Worm (Caenorhabditis elegans) whole organism, L1 larva: ENCODE data around the gene lact-3.

ENCODE experiments used
- F16B12.6 ChIP-seq: fragments of 150-350 bp; optimal IDR thresholded peaks from 2 replicates; lab custom pipeline; 2014; ENCODE audit warnings: missing biosample characterization, missing genetic modification characterization
- aha-1 ChIP-seq: fragments of 150-350 bp; optimal IDR thresholded peaks from 2 replicates; lab custom pipeline; 2014; ENCODE audit warnings: missing biosample characterization, missing genetic modification characterization
- ceh-63 ChIP-seq: fragments of 200-800 bp; sonication (Bioruptor generic); optimal IDR thresholded peaks from 2 replicates; lab custom pipeline; 2018; ENCODE audit warnings: mild to moderate bottlenecking, missing genetic modification characterization, missing compliant biosample characterization
- ceh-8 ChIP-seq: fragments of 200-800 bp; sonication (Bioruptor generic); optimal IDR thresholded peaks from 2 replicates; lab custom pipeline; 2018; ENCODE audit warnings: mild to moderate bottlenecking, missing genetic modification characterization, moderate library complexity, missing compliant biosample characterization
- ceh-88 ChIP-seq: fragments of 200-800 bp; sonication (Bioruptor generic); IDR thresholded peaks from 2 replicates; pipeline ENCODE4 v1.3.6; 2022; ENCODE audit warnings: missing genetic modification characterization, missing compliant biosample characterization
- ceh-90 ChIP-seq: sonication (generic microtip); optimal IDR thresholded peaks from 2 replicates; lab custom pipeline; 2016; ENCODE audit warnings: missing genetic modification characterization, missing compliant biosample characterization
- dpl-1 ChIP-seq, 3 experiments: fragments of 150-350 bp in 2 of 3; sonication (generic microtip) in 1 of 3; optimal IDR thresholded peaks; 2 replicates each; lab custom pipeline; 2014 to 2017; ENCODE audit warnings: missing biosample characterization in 3 of 3, missing genetic modification characterization in 3 of 3, missing genetic modification reagents in 3 of 3
- dsc-1 ChIP-seq: sonication (generic microtip); optimal IDR thresholded peaks from 2 replicates; lab custom pipeline; 2016; ENCODE audit warnings: mild to moderate bottlenecking, missing genetic modification characterization, missing compliant biosample characterization
- egl-13 ChIP-seq: sonication (generic microtip); optimal IDR thresholded peaks from 2 replicates; lab custom pipeline; 2016; ENCODE audit warnings: missing genotype, missing genetic modification reagents, missing genetic modification characterization, missing compliant biosample characterization
- egl-27 ChIP-seq, 2 experiments: fragments of 150-350 bp in 1 of 2; sonication (generic microtip); optimal IDR thresholded peaks; 3 replicates each; lab custom pipeline; 2017 to 2018; ENCODE audit warnings: missing biosample characterization in 2 of 2, missing genetic modification characterization in 2 of 2, missing genetic modification reagents in 2 of 2
- elt-2 ChIP-seq: sonication (generic microtip); optimal IDR thresholded peaks from 2 replicates; lab custom pipeline; 2016; ENCODE audit warnings: missing genetic modification characterization, mild to moderate bottlenecking, inconsistent platforms, missing compliant biosample characterization, missing genetic modification reagents
- ets-5 ChIP-seq: fragments of 200-800 bp; sonication (Bioruptor generic); IDR thresholded peaks from 2 replicates; pipeline ENCODE4 v1.3.6; 2022; ENCODE audit warnings: missing genetic modification characterization, missing compliant biosample characterization
- fkh-4 ChIP-seq: sonication (generic microtip); optimal IDR thresholded peaks from 2 replicates; lab custom pipeline; 2016; ENCODE audit warnings: missing compliant biosample characterization, missing genetic modification characterization, borderline replicate concordance
- fkh-8 ChIP-seq: sonication (generic microtip); optimal IDR thresholded peaks from 2 replicates; lab custom pipeline; 2016; ENCODE audit warnings: mild to moderate bottlenecking, missing genetic modification characterization, missing compliant biosample characterization
- fos-1 ChIP-seq: fragments of 150-350 bp; optimal IDR thresholded peaks from 2 replicates; lab custom pipeline; 2014; ENCODE audit warnings: missing biosample characterization, missing genetic modification characterization
- grh-1 ChIP-seq: fragments of 200-800 bp; sonication (Bioruptor generic); IDR thresholded peaks from 2 replicates; pipeline ENCODE4 v1.3.6; 2022; ENCODE audit warnings: missing genetic modification reagents, missing genetic modification characterization, missing compliant biosample characterization
- hpl-2 ChIP-seq: fragments of 150-350 bp; optimal IDR thresholded peaks from 2 replicates; lab custom pipeline; 2014; ENCODE audit warnings: missing biosample characterization, missing genetic modification reagents, missing genetic modification characterization
- isw-1 ChIP-seq: fragments of 200-800 bp; sonication (Bioruptor generic); IDR thresholded peaks from 2 replicates; pipeline ENCODE4 v1.3.6; 2022; ENCODE audit warnings: missing genetic modification characterization, missing compliant biosample characterization
- jun-1 ChIP-seq: fragments of 150-350 bp; optimal IDR thresholded peaks from 2 replicates; lab custom pipeline; 2014; ENCODE audit warnings: missing biosample characterization, missing genetic modification reagents, missing genetic modification characterization
- lin-14 ChIP-seq: fragments of 200-800 bp; sonication (Bioruptor generic); optimal IDR thresholded peaks from 2 replicates; lab custom pipeline; 2018; ENCODE audit warnings: mild to moderate bottlenecking, missing genetic modification characterization, moderate library complexity, missing compliant biosample characterization
- lin-35 ChIP-seq, 2 experiments: fragments of 150-350 bp; optimal IDR thresholded peaks; 2 replicates each; lab custom pipeline; 2014; ENCODE audit warnings: missing biosample characterization in 2 of 2, missing genetic modification characterization in 2 of 2, missing genetic modification reagents in 2 of 2
- lin-39 ChIP-seq: fragments of 150-350 bp; optimal IDR thresholded peaks from 2 replicates; lab custom pipeline; 2014; ENCODE audit warnings: missing biosample characterization, missing genetic modification reagents, missing genetic modification characterization
- lsy-2 ChIP-seq, 2 experiments: fragments of 150-350 bp; optimal IDR thresholded peaks; 2 replicates each; lab custom pipeline; 2014; ENCODE audit warnings: missing biosample characterization in 2 of 2, missing genetic modification characterization in 2 of 2
- mab-9 ChIP-seq: fragments of 200-800 bp; sonication (Bioruptor generic); IDR thresholded peaks from 2 replicates; pipeline ENCODE4 v1.3.6; 2022; ENCODE audit warnings: missing genetic modification reagents, missing genetic modification characterization, missing compliant biosample characterization
- mdl-1 ChIP-seq, 2 experiments: fragments of 150-350 bp; optimal IDR thresholded peaks; 2 replicates each; lab custom pipeline; 2014 to 2017; ENCODE audit warnings: missing biosample characterization in 2 of 2, missing genetic modification characterization in 2 of 2, inconsistent platforms in 1 of 2
- mef-2 ChIP-seq: fragments of 150-350 bp; optimal IDR thresholded peaks from 2 replicates; lab custom pipeline; 2014; ENCODE audit warnings: missing biosample characterization, missing genetic modification characterization
- mep-1 ChIP-seq: fragments of 150-350 bp; optimal IDR thresholded peaks from 2 replicates; lab custom pipeline; 2014; ENCODE audit warnings: missing biosample characterization, missing genetic modification characterization
- nhr-12 ChIP-seq: sonication (generic microtip); optimal IDR thresholded peaks from 2 replicates; lab custom pipeline; 2017; ENCODE audit warnings: missing biosample characterization, missing genetic modification characterization
- nhr-20 ChIP-seq: sonication (generic microtip); optimal IDR thresholded peaks from 2 replicates; lab custom pipeline; 2016; ENCODE audit warnings: mild to moderate bottlenecking, missing genetic modification characterization, missing compliant biosample characterization
- nhr-28 ChIP-seq: fragments of 150-350 bp; optimal IDR thresholded peaks from 2 replicates; lab custom pipeline; 2014; ENCODE audit warnings: missing biosample characterization, missing genetic modification characterization
- nhr-47 ChIP-seq: sonication (generic microtip); optimal IDR thresholded peaks from 2 replicates; lab custom pipeline; 2016; ENCODE audit warnings: mild to moderate bottlenecking, missing genetic modification characterization, moderate library complexity, missing compliant biosample characterization
- nhr-77 ChIP-seq: fragments of 150-350 bp; optimal IDR thresholded peaks from 2 replicates; lab custom pipeline; 2014; ENCODE audit warnings: missing biosample characterization, missing genetic modification characterization
- rnt-1 ChIP-seq: sonication (generic microtip); optimal IDR thresholded peaks from 2 replicates; lab custom pipeline; 2016; ENCODE audit warnings: mild to moderate bottlenecking, missing genetic modification characterization, moderate library complexity, missing compliant biosample characterization
- sptf-1 ChIP-seq: fragments of 150-350 bp; optimal IDR thresholded peaks from 2 replicates; lab custom pipeline; 2014; ENCODE audit warnings: missing biosample characterization, missing genetic modification characterization
- sup-37 ChIP-seq: fragments of 200-800 bp; sonication (Bioruptor generic); optimal IDR thresholded peaks from 2 replicates; lab custom pipeline; 2018; ENCODE audit warnings: mild to moderate bottlenecking, missing genetic modification characterization, missing compliant biosample characterization
- swsn-7 ChIP-seq: sonication (generic microtip); optimal IDR thresholded peaks from 2 replicates; lab custom pipeline; 2016; ENCODE audit warnings: missing genetic modification characterization, missing compliant biosample characterization
- tlp-1 ChIP-seq: fragments of 150-350 bp; optimal IDR thresholded peaks from 2 replicates; lab custom pipeline; 2014; ENCODE audit warnings: missing biosample characterization, missing genetic modification characterization
- unc-130 ChIP-seq: fragments of 150-350 bp; optimal IDR thresholded peaks from 2 replicates; lab custom pipeline; 2017; ENCODE audit warnings: missing biosample characterization, missing genetic modification characterization, inconsistent platforms
- unc-86 ChIP-seq: sonication (generic microtip); optimal IDR thresholded peaks from 2 replicates; lab custom pipeline; 2016; ENCODE audit warnings: missing genetic modification characterization, missing compliant biosample characterization
- unc-98 ChIP-seq: fragments of 200-800 bp; sonication (Bioruptor generic); IDR thresholded peaks from 2 replicates; pipeline ENCODE4 v1.3.6; 2022; ENCODE audit warnings: missing genetic modification characterization, missing compliant biosample characterization
- xbp-1 ChIP-seq: sonication (generic microtip); optimal IDR thresholded peaks from 2 replicates; lab custom pipeline; 2016; ENCODE audit warnings: missing genetic modification characterization, missing compliant biosample characterization
- zip-4 ChIP-seq: fragments of 200-800 bp; sonication (Bioruptor generic); optimal IDR thresholded peaks from 2 replicates; lab custom pipeline; 2018; ENCODE audit warnings: mild to moderate bottlenecking, missing genetic modification characterization, moderate library complexity, missing compliant biosample characterization

The lact-3 gene

ce11 chrII:10658576-10659256 lies 1.2 kb upstream of the lact-3 start, which contains the start of the genes snu-13 and rsp-7 (continued):
- TF ChIP-seq lin-39 (tag; lab: Kevin White, UChicago) (no peak), fkh-4 (tag; lab: Kevin White, UChicago) (no peak), egl-27 (tag; optimal IDR thresholded peaks at IDR 0.05; lab: Kevin White, UChicago) (no peak), F16B12.6 (peak; percentile 49), aha-1 (tag; lab: Kevin White, UChicago) (no peak), fos-1 (no peak), elt-2 (peak; percentile 10), jun-1 (tag; lab: Kevin White, UChicago) (peak; percentile 33), lin-14 (peak; percentile 85), nhr-47 (tag; lab: Kevin White, UChicago) (peak; percentile 68), hpl-2 (GFP tag; lab: Kevin White, UChicago) (no peak), nhr-20 (tag; lab: Kevin White, UChicago) (peak; percentile 80), unc-98 (GFP tag; lab: Robert Waterston, UW) (no peak), ceh-8 (GFP tag; lab: Kevin White, UChicago) (no peak), lin-35 (GFP tag; optimal IDR thresholded peaks at IDR 0.05; lab: Kevin White, UChicago) (peak; percentile 83 to 85), isw-1 (GFP tag; lab: Robert Waterston, UW) (peak; percentile 16), swsn-7 (tag; lab: Kevin White, UChicago) (peak; percentile 68), ceh-88 (peak; percentile 23; the same call in 1 of the 2 replicates), dpl-1 (GFP tag; optimal IDR thresholded peaks at IDR 0.05; lab: Kevin White, UChicago) (peak; percentile 70 to 76 (median 76)), tlp-1 (tag; lab: Kevin White, UChicago) (no peak), mab-9 (GFP tag; lab: Robert Waterston, UW) (no peak), mep-1 (peak; percentile 81), egl-13 (peak; percentile 13), nhr-12 (tag; lab: Kevin White, UChicago) (no peak), unc-130 (tag; lab: Kevin White, UChicago) (peak; percentile 76), mef-2 (tag; lab: Kevin White, UChicago) (no peak), ceh-63 (GFP tag; lab: Kevin White, UChicago) (no peak), xbp-1 (tag; lab: Kevin White, UChicago) (peak; percentile 71), nhr-77 (peak; percentile 46), fkh-8 (peak; percentile 37), grh-1 (GFP tag; lab: Robert Waterston, UW) (peak; percentile 53; the same call in 1 of the 2 replicates), lsy-2 (tag; optimal IDR thresholded peaks at IDR 0.05; lab: Kevin White, UChicago) (peak; percentile 84 to 89), sup-37 (GFP tag; lab: Kevin White, UChicago) (no peak), mdl-1 (tag; optimal IDR thresholded peaks at IDR 0.05; lab: Kevin White, UChicago) (peak in 1 of 2 experiments; percentile 44), dsc-1 (peak; percentile 49), ets-5 (GFP tag; lab: Robert Waterston, UW) (no peak), rnt-1 (peak; percentile 62), unc-86 (tag; lab: Kevin White, UChicago) (peak; percentile 23), ceh-90 (tag; lab: Kevin White, UChicago) (no peak), zip-4 (GFP tag; lab: Kevin White, UChicago) (no peak), nhr-28 (tag; lab: Kevin White, UChicago) (no peak)

DNA sequence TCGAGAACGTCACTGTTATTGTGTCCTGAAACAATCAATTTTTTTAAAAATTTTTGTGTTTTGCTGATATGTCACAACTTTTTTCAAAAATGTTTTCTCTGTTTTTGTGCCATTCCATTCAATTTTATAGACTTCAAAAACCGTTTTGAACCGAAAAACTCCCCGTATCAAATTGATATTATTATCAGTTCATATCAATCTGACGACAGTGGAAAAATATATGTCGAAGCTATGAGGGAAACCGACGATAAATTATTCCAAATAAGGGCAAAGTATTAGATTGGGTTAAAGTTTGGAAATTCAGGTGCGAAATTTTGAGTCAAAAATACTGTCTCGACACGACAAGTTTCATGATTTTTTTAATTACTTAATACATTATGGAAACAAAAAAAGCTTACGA lies 1.1 kb downstream of the lact-3 start:
- TF ChIP-seq sptf-1 (tag; lab: Kevin White, UChicago), result no peak
- TF ChIP-seq elt-2, result peak; percentile 29
